Worm (Caenorhabditis elegans) whole organism, late embryonic: ENCODE data around the gene C28G1.6.

ENCODE experiments used
- ama-1 ChIP-seq: fragments of 150-350 bp; optimal IDR thresholded peaks from 2 replicates; lab custom pipeline; 2014
- dmd-4 ChIP-seq: sonication (generic microtip); optimal IDR thresholded peaks from 2 replicates; lab custom pipeline; 2016; ENCODE audit warnings: borderline replicate concordance, missing genetic modification characterization, missing compliant biosample characterization
- elt-2 ChIP-seq: sonication (generic microtip); optimal IDR thresholded peaks from 2 replicates; lab custom pipeline; 2016; ENCODE audit warnings: missing genetic modification reagents, missing genetic modification characterization, missing compliant biosample characterization
- lin-11 ChIP-seq: fragments of 200-800 bp; sonication (Bioruptor generic); optimal IDR thresholded peaks from 2 replicates; lab custom pipeline; 2018; ENCODE audit warnings: mild to moderate bottlenecking, missing genetic modification characterization, missing compliant biosample characterization
- nhr-11 ChIP-seq: fragments of 150-350 bp; optimal IDR thresholded peaks from 2 replicates; lab custom pipeline; 2014; ENCODE audit warnings: missing biosample characterization, missing genetic modification characterization

- TF ChIP-seq lin-11 (tag; lab: Kevin White, UChicago) (no peak), dmd-4 (no peak), elt-2 (tag; lab: Kevin White, UChicago) (no peak), ama-1 (lab: Kevin White, UChicago) (no peak), nhr-11 (tag; lab: Kevin White, UChicago) (no peak)
Observed at ce11 chrX:8790093-8790492, 41.0 kb downstream of the C28G1.6 start.
